Fruit fly (Drosophila melanogaster) whole organism, adult: ENCODE data around the gene CG42751.

Experiments
- CG11617 ChIP-seq: fragments of 200-800 bp; sonication (Bioruptor generic); optimal IDR thresholded peaks from 2 replicates; lab custom pipeline; 2017; ENCODE audit warnings: mild to moderate bottlenecking, missing biosample characterization, missing genetic modification reagents, missing genetic modification characterization
- CG12768 ChIP-seq: fragments of 200-800 bp; sonication (Bioruptor generic); optimal IDR thresholded peaks from 2 replicates; lab custom pipeline; 2017; ENCODE audit warnings: missing biosample characterization, missing genetic modification characterization, mild to moderate bottlenecking, moderate library complexity, missing genetic modification reagents
- CG14711 ChIP-seq: fragments of 200-800 bp; sonication (Bioruptor generic); optimal IDR thresholded peaks from 2 replicates; lab custom pipeline; 2018; ENCODE audit warnings: missing biosample characterization, mild to moderate bottlenecking, missing genetic modification characterization, moderate library complexity
- CG1620 ChIP-seq: fragments of 200-800 bp; sonication (Bioruptor generic); optimal IDR thresholded peaks from 2 replicates; lab custom pipeline; 2016; ENCODE audit warnings: missing biosample characterization, missing genetic modification characterization
- CG33017 ChIP-seq: fragments of 200-800 bp; sonication (Bioruptor generic); optimal IDR thresholded peaks from 2 replicates; lab custom pipeline; 2018; ENCODE audit warnings: missing biosample characterization, mild to moderate bottlenecking, missing genetic modification characterization, moderate library complexity
- CG5204 ChIP-seq: fragments of 200-800 bp; sonication (Bioruptor generic); optimal IDR thresholded peaks from 2 replicates; lab custom pipeline; 2016; ENCODE audit warnings: missing biosample characterization, missing genetic modification characterization
- CG7045 ChIP-seq: fragments of 200-800 bp; sonication (Bioruptor generic); optimal IDR thresholded peaks from 2 replicates; lab custom pipeline; 2017; ENCODE audit warnings: missing biosample characterization, mild to moderate bottlenecking, missing genetic modification characterization
- CG7101 ChIP-seq: fragments of 200-800 bp; sonication (Bioruptor generic); optimal IDR thresholded peaks from 2 replicates; lab custom pipeline; 2018; ENCODE audit warnings: missing biosample characterization, mild to moderate bottlenecking, missing genetic modification characterization, moderate library complexity
- Clk ChIP-seq: fragments of 200-800 bp; sonication (Bioruptor generic); optimal IDR thresholded peaks from 2 replicates; lab custom pipeline; 2017; ENCODE audit warnings: missing biosample characterization, missing genetic modification characterization
- Crg-1 ChIP-seq: fragments of 200-800 bp; sonication (Bioruptor generic); optimal IDR thresholded peaks from 2 replicates; lab custom pipeline; 2016; ENCODE audit warnings: missing biosample characterization, missing genetic modification characterization
- Hr96 ChIP-seq: fragments of 200-800 bp; sonication (Bioruptor generic); optimal IDR thresholded peaks from 2 replicates; lab custom pipeline; 2016; ENCODE audit warnings: missing biosample characterization, missing genetic modification characterization
- Mnt ChIP-seq: fragments of 200-800 bp; sonication (Bioruptor generic); optimal IDR thresholded peaks from 2 replicates; lab custom pipeline; 2016; ENCODE audit warnings: missing biosample characterization, mild to moderate bottlenecking, missing genetic modification characterization
- bab1 ChIP-seq: fragments of 200-800 bp; sonication (Bioruptor generic); optimal IDR thresholded peaks from 3 replicates; lab custom pipeline; 2019; ENCODE audit warnings: missing biosample characterization, mild to moderate bottlenecking, missing genetic modification characterization, moderate library complexity
- cic ChIP-seq: fragments of 200-800 bp; sonication (Bioruptor generic); optimal IDR thresholded peaks from 2 replicates; lab custom pipeline; 2017; ENCODE audit warnings: missing biosample characterization, mild to moderate bottlenecking, missing genetic modification characterization, moderate library complexity
- cnc ChIP-seq, 2 experiments: fragments of >200 bp; optimal IDR thresholded peaks; 2 replicates each; lab custom pipeline; 2017
- kay ChIP-seq: fragments of 200-800 bp; sonication (Bioruptor generic); peaks from one replicate; lab custom pipeline; 2016; ENCODE audit warnings: missing biosample characterization, missing genetic modification characterization, borderline replicate concordance
- ovo ChIP-seq: fragments of 200-800 bp; sonication (Bioruptor generic); optimal IDR thresholded peaks from 2 replicates; lab custom pipeline; 2016; ENCODE audit warnings: missing biosample characterization, missing genetic modification characterization
- pad ChIP-seq: fragments of 200-800 bp; sonication (Bioruptor generic); optimal IDR thresholded peaks from 3 replicates; lab custom pipeline; 2017; ENCODE audit warnings: missing biosample characterization, missing genetic modification characterization, mild to moderate bottlenecking, moderate library complexity, missing genetic modification reagents
- tj ChIP-seq: fragments of 200-800 bp; sonication (Bioruptor generic); optimal IDR thresholded peaks from 3 replicates; lab custom pipeline; 2017; ENCODE audit warnings: missing biosample characterization, mild to moderate bottlenecking, missing genetic modification characterization, moderate library complexity
- toe ChIP-seq: fragments of 200-800 bp; sonication (Bioruptor generic); optimal IDR thresholded peaks from 2 replicates; lab custom pipeline; 2016; ENCODE audit warnings: missing biosample characterization, missing genetic modification characterization

Gene CG42751

dm6 chr2L:11808327-11808701 is 44.9 kb upstream of the CG42751 start:
- TF ChIP-seq CG14711 (tag; lab: Kevin White, UChicago) (no peak), toe (peak; percentile 32), Crg-1 (GFP tag; lab: Kevin White, UChicago) (no peak)

- no peak for TF ChIP-seq ovo
- no peak for TF ChIP-seq CG12768 (GFP tag; lab: Kevin White, UChicago)
- no peak for TF ChIP-seq Clk
- TF ChIP-seq CG7045 (GFP tag; lab: Kevin White, UChicago) = no peak
- TF ChIP-seq Mnt (GFP tag; lab: Kevin White, UChicago) = peak; percentile 8
- peak; percentile 13 for TF ChIP-seq tj (GFP tag; lab: Kevin White, UChicago)
- TF ChIP-seq CG7101 (tag; lab: Kevin White, UChicago) = peak; percentile 25
- no peak for TF ChIP-seq CG1620
- no peak for TF ChIP-seq Hr96 (GFP tag; lab: Kevin White, UChicago)
- no peak for TF ChIP-seq Crg-1 (GFP tag; lab: Kevin White, UChicago)
- TF ChIP-seq cic (GFP tag; lab: Kevin White, UChicago) = peak; percentile 66
- no peak for TF ChIP-seq toe
- TF ChIP-seq CG14711 (tag; lab: Kevin White, UChicago) = peak; percentile 28
- no peak for TF ChIP-seq CG33017
- TF ChIP-seq cnc (optimal IDR thresholded peaks at IDR 0.05; lab: Kevin White, UChicago) = no peak
- no peak for TF ChIP-seq pad (GFP tag; lab: Kevin White, UChicago)
- no peak for TF ChIP-seq CG11617 (GFP tag; lab: Kevin White, UChicago)
- no peak for TF ChIP-seq bab1 (GFP tag; lab: Kevin White, UChicago)
- TF ChIP-seq CG5204 (GFP tag; lab: Kevin White, UChicago) = no peak
- TF ChIP-seq kay = no peak
Measured at dm6 chr2L:11808702-11809583, 44.3 kb upstream of the CG42751 start, which contains the start of gene crol. crol (minus strand) TSS chr2L:11809438.

dm6 chr2L:11809823-11810222 is 43.4 kb upstream of the CG42751 start:
- TF ChIP-seq tj (GFP tag; lab: Kevin White, UChicago) (no peak), kay (peak; percentile 94)

- peak; percentile 36 for TF ChIP-seq CG12768 (GFP tag; lab: Kevin White, UChicago)
- no peak for TF ChIP-seq CG1620
Measured at dm6 chr2L:11812781-11813664, 40.2 kb upstream of the CG42751 start.

dm6 chr2L:11813665-11814087 is 39.6 kb upstream of the CG42751 start, which contains the start of gene CycY:
CycY (minus strand) TSS chr2L:11813780.
- TF ChIP-seq toe (no peak), ovo (no peak), kay (peak; percentile 11)

- TF ChIP-seq toe = no peak
- TF ChIP-seq CG7045 (GFP tag; lab: Kevin White, UChicago) = peak; percentile 55
- peak; percentile 61 for TF ChIP-seq Hr96 (GFP tag; lab: Kevin White, UChicago)
- no peak for TF ChIP-seq Mnt (GFP tag; lab: Kevin White, UChicago)
- TF ChIP-seq Crg-1 (GFP tag; lab: Kevin White, UChicago) = no peak
- no peak for TF ChIP-seq cnc (optimal IDR thresholded peaks at IDR 0.05; lab: Kevin White, UChicago)
- peak; percentile 22 for TF ChIP-seq CG1620
- no peak for TF ChIP-seq CG12768 (GFP tag; lab: Kevin White, UChicago)
- peak; percentile 33 for TF ChIP-seq CG5204 (GFP tag; lab: Kevin White, UChicago)
- TF ChIP-seq kay = no peak
- no peak for TF ChIP-seq CG11617 (GFP tag; lab: Kevin White, UChicago)
- TF ChIP-seq Clk = no peak
- TF ChIP-seq tj (GFP tag; lab: Kevin White, UChicago) = no peak
- TF ChIP-seq bab1 (GFP tag; lab: Kevin White, UChicago) = peak; percentile 32
- TF ChIP-seq CG33017 = no peak
- peak; percentile 21 for TF ChIP-seq pad (GFP tag; lab: Kevin White, UChicago)
- TF ChIP-seq CG14711 (tag; lab: Kevin White, UChicago) = no peak
- no peak for TF ChIP-seq ovo
Measured at dm6 chr2L:11816376-11816775, 36.9 kb upstream of the CG42751 start.
